Worm (Caenorhabditis elegans) whole organism, mixed stage, embryonic: ENCODE data around the gene ccdc-55.
A peak's percentile ranks its signal among the peaks of the same experiment; 100 is the strongest.

ENCODE experiments used
- blmp-1 ChIP-seq: fragments of 150-350 bp; optimal IDR thresholded peaks from 2 replicates; lab custom pipeline; 2014; ENCODE audit warnings: missing biosample characterization, missing genetic modification characterization
- ceh-43 ChIP-seq: fragments of 200-800 bp; sonication (Bioruptor generic); optimal IDR thresholded peaks from 2 replicates; lab custom pipeline; 2018; ENCODE audit warnings: mild to moderate bottlenecking, missing genetic modification characterization, moderate library complexity, missing compliant biosample characterization
- elt-3 ChIP-seq: fragments of 150-350 bp; optimal IDR thresholded peaks from 2 replicates; lab custom pipeline; 2014; ENCODE audit warnings: missing biosample characterization, missing genetic modification characterization
- flh-1 ChIP-seq: fragments of 200-800 bp; sonication (Bioruptor generic); optimal IDR thresholded peaks from 2 replicates; lab custom pipeline; 2018; ENCODE audit warnings: mild to moderate bottlenecking, missing genetic modification characterization, moderate library complexity, missing compliant biosample characterization
- nhr-12 ChIP-seq: fragments of 150-350 bp; optimal IDR thresholded peaks from 2 replicates; lab custom pipeline; 2014; ENCODE audit warnings: missing biosample characterization, missing genetic modification characterization
- nhr-28 ChIP-seq: fragments of 150-350 bp; optimal IDR thresholded peaks from 2 replicates; lab custom pipeline; 2014; ENCODE audit warnings: missing biosample characterization, missing genetic modification characterization
- nhr-76 ChIP-seq: sonication (generic microtip); optimal IDR thresholded peaks from 2 replicates; lab custom pipeline; 2017; ENCODE audit warnings: missing biosample characterization, missing genetic modification characterization
- pha-4 ChIP-seq: fragments of 150-350 bp; optimal IDR thresholded peaks from 2 replicates; lab custom pipeline; 2018; ENCODE audit warnings: missing biosample characterization, missing genetic modification reagents, missing genetic modification characterization
- sptf-1 ChIP-seq: sonication (generic microtip); optimal IDR thresholded peaks from 2 replicates; lab custom pipeline; 2017; ENCODE audit warnings: mild to moderate bottlenecking, missing genetic modification characterization, moderate library complexity, missing compliant biosample characterization
- unc-39 ChIP-seq: fragments of 150-350 bp; optimal IDR thresholded peaks from 2 replicates; lab custom pipeline; 2014; ENCODE audit warnings: missing biosample characterization, missing genetic modification characterization
- unc-62 ChIP-seq: fragments of 150-350 bp; optimal IDR thresholded peaks from 2 replicates; lab custom pipeline; 2014; ENCODE audit warnings: missing biosample characterization, missing genetic modification reagents, missing genetic modification characterization

- TF ChIP-seq blmp-1 (peak; percentile 92), nhr-76 (tag; lab: Kevin White, UChicago) (no peak), nhr-28 (tag; lab: Kevin White, UChicago) (no peak), pha-4 (tag; lab: Kevin White, UChicago) (no peak), elt-3 (tag; lab: Kevin White, UChicago) (peak; percentile 88), unc-62 (peak; percentile 0), nhr-12 (tag; lab: Kevin White, UChicago) (no peak), ceh-43 (GFP tag; lab: Kevin White, UChicago) (no peak), sptf-1 (tag; lab: Kevin White, UChicago) (no peak), unc-39 (tag; lab: Kevin White, UChicago) (no peak), flh-1 (no peak)
These were observed 21.0 kb upstream of the ccdc-55 start for ce11 chrIII:4189602-4190001.
